Worm (Caenorhabditis elegans) whole organism, midembryonic: ENCODE results near the gene Y67D8C.6.

Experiments
- T22C8.4 ChIP-seq: fragments of 200-800 bp; sonication (Bioruptor generic); IDR thresholded peaks from 2 replicates; pipeline ENCODE4 v1.3.6; 2022; ENCODE audit warnings: missing genetic modification characterization, missing compliant biosample characterization
- flt-1 ChIP-seq: fragments of 200-800 bp; sonication (Bioruptor generic); IDR thresholded peaks from 2 replicates; pipeline ENCODE4 v1.3.6; 2022; ENCODE audit warnings: missing genetic modification characterization, missing compliant biosample characterization

DNA sequence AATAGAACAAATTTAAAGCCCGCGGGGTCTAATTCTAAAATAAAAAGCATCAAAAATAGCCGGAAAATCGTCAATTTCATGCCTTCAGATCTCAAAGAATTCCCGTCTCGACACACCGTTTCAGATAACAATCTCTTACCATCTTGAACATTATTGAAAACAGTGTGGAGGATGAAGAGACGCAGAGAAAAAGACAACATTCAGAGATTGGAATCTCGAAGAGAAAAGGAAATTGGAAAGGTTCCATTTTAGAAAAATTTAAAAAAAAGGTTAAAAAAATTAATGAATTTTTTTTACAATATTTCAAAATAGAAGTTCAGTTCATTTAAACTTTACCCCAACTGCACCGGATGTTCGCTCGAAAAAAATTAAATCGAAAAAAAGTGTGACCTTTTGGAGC, 33.8 kb upstream of the Y67D8C.6 start:
- TF ChIP-seq flt-1: no peak
- no peak for TF ChIP-seq T22C8.4 (GFP tag; lab: Robert Waterston, UW)
